Worm (Caenorhabditis elegans) whole organism, young adult: ENCODE measurements around the gene C36C5.12.

Experiments
- B0261.1 ChIP-seq: sonication (generic microtip); optimal IDR thresholded peaks from 2 replicates; lab custom pipeline; 2016; ENCODE audit warnings: mild to moderate bottlenecking, missing genetic modification characterization, moderate library complexity, missing compliant biosample characterization
- C06A6.2 ChIP-seq: fragments of 200-800 bp; sonication (Bioruptor generic); conservative IDR thresholded peaks from 2 replicates; pipeline ENCODE4 v1.3.6; 2022; ENCODE audit warnings: missing genetic modification characterization, missing compliant biosample characterization
- C17E4.6 ChIP-seq: fragments of 200-800 bp; sonication (Bioruptor generic); IDR thresholded peaks from 2 replicates; pipeline ENCODE4 v1.3.6; 2022; ENCODE audit warnings: missing genetic modification reagents, missing genetic modification characterization, missing compliant biosample characterization
- D2030.7 ChIP-seq: fragments of 200-800 bp; sonication (Bioruptor generic); IDR thresholded peaks from 2 replicates; pipeline ENCODE4 v1.3.6; 2022; ENCODE audit warnings: missing genetic modification reagents, missing genetic modification characterization, missing compliant biosample characterization
- F10E7.11 ChIP-seq: sonication (generic microtip); optimal IDR thresholded peaks from 2 replicates; lab custom pipeline; 2017; ENCODE audit warnings: mild to moderate bottlenecking, missing genetic modification characterization, moderate library complexity, missing compliant biosample characterization
- F23B12.7 ChIP-seq: sonication (generic microtip); optimal IDR thresholded peaks from 2 replicates; lab custom pipeline; 2017; ENCODE audit warnings: missing genetic modification characterization, mild to moderate bottlenecking, missing compliant biosample characterization, antibody characterized with exemption, moderate library complexity; ENCODE audit not compliant: insufficient read depth
- F37B4.10 ChIP-seq: fragments of 200-800 bp; sonication (Bioruptor generic); IDR thresholded peaks from 2 replicates; pipeline ENCODE4 v1.3.6; 2022; ENCODE audit warnings: missing genetic modification characterization, missing compliant biosample characterization
- F49E8.2 ChIP-seq: sonication (generic microtip); optimal IDR thresholded peaks from 3 replicates; lab custom pipeline; 2017; ENCODE audit warnings: missing genetic modification characterization, mild to moderate bottlenecking, missing compliant biosample characterization, antibody characterized with exemption, moderate library complexity; ENCODE audit not compliant: insufficient read depth
- F57A8.1 ChIP-seq: fragments of 200-800 bp; sonication (Bioruptor generic); optimal IDR thresholded peaks from 2 replicates; lab custom pipeline; 2018; ENCODE audit warnings: mild to moderate bottlenecking, missing genetic modification characterization, moderate library complexity, missing compliant biosample characterization
- F57C9.4 ChIP-seq: sonication (generic microtip); optimal IDR thresholded peaks from 2 replicates; lab custom pipeline; 2017; ENCODE audit warnings: mild to moderate bottlenecking, missing genetic modification characterization, missing compliant biosample characterization
- T07F8.4 ChIP-seq: sonication (generic microtip); optimal IDR thresholded peaks from 2 replicates; lab custom pipeline; 2016; ENCODE audit warnings: mild to moderate bottlenecking, missing genetic modification characterization, moderate library complexity, missing compliant biosample characterization
- Y95B8A.8 ChIP-seq: fragments of 200-800 bp; sonication (Bioruptor generic); IDR thresholded peaks from 2 replicates; pipeline ENCODE4 v1.3.6; 2022; ENCODE audit warnings: missing genetic modification reagents, missing genetic modification characterization, missing compliant biosample characterization
- ZK185.1 ChIP-seq: sonication (generic microtip); optimal IDR thresholded peaks from 2 replicates; lab custom pipeline; 2016; ENCODE audit warnings: mild to moderate bottlenecking, missing genetic modification characterization, missing compliant biosample characterization; ENCODE audit not compliant: poor library complexity, severe bottlenecking
- atf-7 ChIP-seq: sonication (generic microtip); optimal IDR thresholded peaks from 2 replicates; lab custom pipeline; 2017; ENCODE audit warnings: mild to moderate bottlenecking, missing genetic modification characterization, missing compliant biosample characterization
- attf-3 ChIP-seq: fragments of 200-800 bp; sonication (Bioruptor generic); conservative IDR thresholded peaks from 2 replicates; pipeline ENCODE4 v1.3.6; 2022; ENCODE audit warnings: missing genetic modification reagents, missing genetic modification characterization, missing compliant biosample characterization
- attf-5 ChIP-seq: fragments of 200-800 bp; sonication (Bioruptor generic); optimal IDR thresholded peaks from 2 replicates; lab custom pipeline; 2018; ENCODE audit warnings: mild to moderate bottlenecking, missing genetic modification characterization, missing compliant biosample characterization
- attf-6 ChIP-seq: fragments of 200-800 bp; sonication (Bioruptor generic); IDR thresholded peaks from 2 replicates; pipeline ENCODE4 v1.3.6; 2022; ENCODE audit warnings: missing genetic modification reagents, missing genetic modification characterization, missing compliant biosample characterization
- bed-1 ChIP-seq: fragments of 200-800 bp; sonication (Bioruptor generic); IDR thresholded peaks from 2 replicates; pipeline ENCODE4 v1.3.6; 2022; ENCODE audit warnings: missing genetic modification reagents, missing genetic modification characterization, missing compliant biosample characterization
- dpl-1 ChIP-seq: fragments of 150-350 bp; optimal IDR thresholded peaks from 2 replicates; lab custom pipeline; 2014; ENCODE audit warnings: missing biosample characterization, missing genetic modification reagents, missing genetic modification characterization
- egl-44 ChIP-seq: fragments of 200-800 bp; sonication (Bioruptor generic); IDR thresholded peaks from 2 replicates; pipeline ENCODE4 v1.3.6; 2022; ENCODE audit warnings: missing genetic modification reagents, missing genetic modification characterization, missing compliant biosample characterization
- egrh-3 ChIP-seq: fragments of 200-800 bp; sonication (Bioruptor generic); IDR thresholded peaks from 2 replicates; pipeline ENCODE4 v1.3.6; 2022; ENCODE audit warnings: missing genetic modification reagents, missing genetic modification characterization, missing compliant biosample characterization
- ekl-4 ChIP-seq: fragments of 200-800 bp; sonication (Bioruptor generic); IDR thresholded peaks from 2 replicates; pipeline ENCODE4 v1.3.6; 2022; ENCODE audit warnings: missing genetic modification reagents, missing genetic modification characterization, missing compliant biosample characterization
- gei-17 ChIP-seq: fragments of 200-800 bp; sonication (Bioruptor generic); optimal IDR thresholded peaks from 2 replicates; lab custom pipeline; 2018; ENCODE audit warnings: mild to moderate bottlenecking, missing genetic modification characterization, missing compliant biosample characterization
- hlh-12 ChIP-seq: sonication (generic microtip); optimal IDR thresholded peaks from 2 replicates; lab custom pipeline; 2016; ENCODE audit warnings: missing genetic modification characterization, missing compliant biosample characterization
- hlh-26 ChIP-seq: fragments of 200-800 bp; sonication (Bioruptor generic); conservative IDR thresholded peaks from 2 replicates; pipeline ENCODE4 v1.3.6; 2022; ENCODE audit warnings: missing genetic modification reagents, missing genetic modification characterization, missing compliant biosample characterization
- hmg-20 ChIP-seq: fragments of 200-800 bp; sonication (Bioruptor generic); IDR thresholded peaks from 2 replicates; pipeline ENCODE4 v1.3.6; 2022; ENCODE audit warnings: missing genetic modification reagents, missing genetic modification characterization, missing compliant biosample characterization
- hsf-1 ChIP-seq: fragments of 200-800 bp; sonication (Bioruptor generic); IDR thresholded peaks from 2 replicates; pipeline ENCODE4 v1.3.6; 2022; ENCODE audit warnings: missing genetic modification reagents, missing genetic modification characterization, missing compliant biosample characterization
- lin-26 ChIP-seq: fragments of 200-800 bp; sonication (Bioruptor generic); IDR thresholded peaks from 2 replicates; pipeline ENCODE4 v1.3.6; 2022; ENCODE audit warnings: missing genetic modification reagents, missing genetic modification characterization, missing compliant biosample characterization
- lin-54 ChIP-seq: fragments of 200-800 bp; sonication (Bioruptor generic); optimal IDR thresholded peaks from 2 replicates; lab custom pipeline; 2018; ENCODE audit warnings: mild to moderate bottlenecking, missing genetic modification characterization, missing compliant biosample characterization
- lsl-1 ChIP-seq: fragments of 200-800 bp; sonication (Bioruptor generic); optimal IDR thresholded peaks from 2 replicates; lab custom pipeline; 2018; ENCODE audit warnings: mild to moderate bottlenecking, missing genetic modification characterization, moderate library complexity, missing compliant biosample characterization
- madf-8 ChIP-seq: fragments of 200-800 bp; sonication (Bioruptor generic); conservative IDR thresholded peaks from 2 replicates; pipeline ENCODE4 v1.3.6; 2022; ENCODE audit warnings: missing genetic modification reagents, missing genetic modification characterization, missing compliant biosample characterization
- nfya-2 ChIP-seq: fragments of 200-800 bp; sonication (Bioruptor generic); IDR thresholded peaks from 2 replicates; pipeline ENCODE4 v1.3.6; 2022; ENCODE audit warnings: missing genetic modification reagents, missing genetic modification characterization, missing compliant biosample characterization
- nhr-80 ChIP-seq: sonication (generic microtip); optimal IDR thresholded peaks from 2 replicates; lab custom pipeline; 2016; ENCODE audit warnings: missing genetic modification characterization, missing compliant biosample characterization
- rec-8 ChIP-seq, 2 experiments: sonication (generic microtip); optimal IDR thresholded peaks; 2 replicates each; lab custom pipeline; 2016; ENCODE audit warnings: mild to moderate bottlenecking in 2 of 2, missing genetic modification characterization in 2 of 2, missing genetic modification reagents in 2 of 2, missing genotype in 2 of 2, missing biosample characterization in 1 of 2, missing compliant biosample characterization in 1 of 2, moderate library complexity in 1 of 2
- sdz-38 ChIP-seq: sonication (generic microtip); optimal IDR thresholded peaks from 2 replicates; lab custom pipeline; 2016; ENCODE audit warnings: missing genotype, missing genetic modification characterization, missing compliant biosample characterization
- sea-2 ChIP-seq: fragments of 200-800 bp; sonication (Bioruptor generic); IDR thresholded peaks from 2 replicates; pipeline ENCODE4 v1.3.6; 2022; ENCODE audit warnings: missing genetic modification characterization, missing compliant biosample characterization
- snpc-1.1 ChIP-seq: sonication (generic microtip); optimal IDR thresholded peaks from 2 replicates; lab custom pipeline; 2017; ENCODE audit warnings: missing genetic modification characterization, mild to moderate bottlenecking, missing compliant biosample characterization, antibody characterized with exemption, moderate library complexity, missing genotype, missing genetic modification reagents; ENCODE audit not compliant: insufficient read depth
- snpc-1.3 ChIP-seq: sonication (generic microtip); optimal IDR thresholded peaks from 2 replicates; lab custom pipeline; 2017; ENCODE audit warnings: missing genetic modification characterization, mild to moderate bottlenecking, missing compliant biosample characterization, antibody characterized with exemption, moderate library complexity, missing genotype, missing genetic modification reagents; ENCODE audit not compliant: insufficient read depth
- snpc-4 ChIP-seq, 5 experiments: fragments of 150-350 bp in 1 of 5; sonication (generic microtip) in 4 of 5; optimal IDR thresholded peaks; 2 replicates each; lab custom pipeline; 2014 to 2018; ENCODE audit warnings: missing genetic modification characterization in 5 of 5, missing biosample characterization in 3 of 5, antibody characterized with exemption in 2 of 5, mild to moderate bottlenecking in 2 of 5, missing compliant biosample characterization in 2 of 5, missing genotype in 2 of 5, moderate library complexity in 2 of 5, missing genetic modification reagents in 1 of 5
- tlf-1 ChIP-seq: fragments of 200-800 bp; sonication (Bioruptor generic); optimal IDR thresholded peaks from 2 replicates; lab custom pipeline; 2018; ENCODE audit warnings: mild to moderate bottlenecking, missing genetic modification characterization, missing compliant biosample characterization
- unc-130 ChIP-seq: sonication (generic microtip); optimal IDR thresholded peaks from 2 replicates; lab custom pipeline; 2016; ENCODE audit warnings: missing genetic modification reagents, missing genetic modification characterization, missing compliant biosample characterization
- zfh-2 ChIP-seq: fragments of 200-800 bp; sonication (Bioruptor generic); conservative IDR thresholded peaks from 2 replicates; pipeline ENCODE4 v1.3.6; 2022; ENCODE audit warnings: missing genetic modification reagents, missing genetic modification characterization, missing compliant biosample characterization
- ztf-6 ChIP-seq: fragments of 200-800 bp; sonication (Bioruptor generic); IDR thresholded peaks from 2 replicates; pipeline ENCODE4 v1.3.6; 2022; ENCODE audit warnings: missing genetic modification reagents, missing genetic modification characterization, missing compliant biosample characterization

C36C5.12 gene

ce11 chrV:3146932-3147331 is 12.2 kb downstream of the C36C5.12 start, which contains the start of gene srab-11:
TSS of gene srab-11 (minus strand) at chrV:3147032.
- TF ChIP-seq T07F8.4 (tag; lab: Kevin White, UChicago) (no peak), F49E8.2 (tag; lab: Kevin White, UChicago) (no peak), attf-5 (no peak), sea-2 (no peak), gei-17 (GFP tag; lab: Kevin White, UChicago) (no peak), attf-6 (no peak), F23B12.7 (tag; lab: Kevin White, UChicago) (no peak), C06A6.2 (GFP tag; lab: Robert Waterston, UW) (no peak), nfya-2 (GFP tag; lab: Robert Waterston, UW) (no peak), zfh-2 (GFP tag; lab: Robert Waterston, UW) (no peak), hmg-20 (GFP tag; lab: Robert Waterston, UW) (no peak), atf-7 (tag; lab: Kevin White, UChicago) (no peak), snpc-1.1 (tag; lab: Kevin White, UChicago) (no peak)

- TF ChIP-seq lsl-1 (no peak), B0261.1 (tag; lab: Kevin White, UChicago) (no peak), snpc-1.3 (tag; lab: Kevin White, UChicago) (no peak), egrh-3 (GFP tag; lab: Robert Waterston, UW) (peak; percentile 81; the same call in 1 of the 2 replicates), dpl-1 (GFP tag; lab: Kevin White, UChicago) (no peak), hlh-12 (no peak), lin-26 (no peak), nhr-80 (no peak), C17E4.6 (no peak), F37B4.10 (no peak), F57A8.1 (GFP tag; lab: Kevin White, UChicago) (no peak), ekl-4 (GFP tag; lab: Robert Waterston, UW) (no peak), zfh-2 (GFP tag; lab: Robert Waterston, UW) (peak; percentile 87)
Measured at ce11 chrV:3145241-3145640, 13.9 kb downstream of the C36C5.12 start.

- TF ChIP-seq tlf-1 (GFP tag; lab: Kevin White, UChicago): no peak
- no peak for TF ChIP-seq F10E7.11
- no peak for TF ChIP-seq rec-8 (tag; optimal IDR thresholded peaks at IDR 0.05; lab: Kevin White, UChicago)
Measured at ce11 chrV:3144494-3144893, 14.7 kb downstream of the C36C5.12 start, which contains the start of gene srab-10. TSS of gene srab-10 (minus strand) at chrV:3144594.

- no peak for TF ChIP-seq Y95B8A.8
- TF ChIP-seq F57C9.4 (tag; lab: Kevin White, UChicago): no peak
- no peak for TF ChIP-seq madf-8
- no peak for TF ChIP-seq D2030.7 (GFP tag; lab: Robert Waterston, UW)
- TF ChIP-seq unc-130 (GFP tag; lab: Kevin White, UChicago): no peak
- TF ChIP-seq bed-1 (GFP tag; lab: Robert Waterston, UW): no peak
- TF ChIP-seq lin-54: no peak
- no peak for TF ChIP-seq snpc-1.3 (tag; lab: Kevin White, UChicago)
- TF ChIP-seq rec-8 (tag; optimal IDR thresholded peaks at IDR 0.05; lab: Kevin White, UChicago): no peak
- no peak for TF ChIP-seq ztf-6 (GFP tag; lab: Robert Waterston, UW)
- TF ChIP-seq sdz-38 (tag; lab: Kevin White, UChicago): no peak
- TF ChIP-seq egl-44 (GFP tag; lab: Robert Waterston, UW): no peak
- TF ChIP-seq nfya-2 (GFP tag; lab: Robert Waterston, UW): no peak
- no peak for TF ChIP-seq ZK185.1 (tag; lab: Kevin White, UChicago)
- no peak for TF ChIP-seq hlh-26
- no peak for TF ChIP-seq attf-6
- TF ChIP-seq snpc-4 (GFP tag; optimal IDR thresholded peaks at IDR 0.05; lab: Kevin White, UChicago): no peak
- TF ChIP-seq snpc-4 (tag; optimal IDR thresholded peaks at IDR 0.05; lab: Kevin White, UChicago): no peak
- no peak for TF ChIP-seq attf-3 (GFP tag; lab: Robert Waterston, UW)
- TF ChIP-seq hsf-1 (GFP tag; lab: Robert Waterston, UW): no peak
- no peak for TF ChIP-seq zfh-2 (GFP tag; lab: Robert Waterston, UW)
Measured at ce11 chrV:3141190-3141589, 18.0 kb downstream of the C36C5.12 start, which contains the start of gene srab-9. TSS of gene srab-9 (minus strand) at chrV:3141290.
